Worm (Caenorhabditis elegans) whole organism, midembryonic: Measurements from ENCODE around the gene T14B4.3.

Experiments used
- T22C8.4 ChIP-seq: fragments of 200-800 bp; sonication (Bioruptor generic); IDR thresholded peaks from 2 replicates; pipeline ENCODE4 v1.3.6; 2022; ENCODE audit warnings: missing genetic modification characterization, missing compliant biosample characterization
- cog-1 ChIP-seq: sonication (generic microtip); optimal IDR thresholded peaks from 2 replicates; lab custom pipeline; 2016; ENCODE audit warnings: missing genetic modification characterization, missing compliant biosample characterization
- flt-1 ChIP-seq: fragments of 200-800 bp; sonication (Bioruptor generic); IDR thresholded peaks from 2 replicates; pipeline ENCODE4 v1.3.6; 2022; ENCODE audit warnings: missing genetic modification characterization, missing compliant biosample characterization
- klf-2 ChIP-seq: fragments of 200-800 bp; sonication (Bioruptor generic); conservative IDR thresholded peaks from 2 replicates; pipeline ENCODE4 v1.3.6; 2022; ENCODE audit warnings: missing genetic modification reagents, missing genetic modification characterization, missing compliant biosample characterization
- ref-1 ChIP-seq: fragments of 200-800 bp; sonication (Bioruptor generic); conservative IDR thresholded peaks from 2 replicates; pipeline ENCODE4 v1.3.6; 2022; ENCODE audit warnings: missing genetic modification reagents, missing genetic modification characterization, missing compliant biosample characterization
- tab-1 ChIP-seq: fragments of 200-800 bp; sonication (Bioruptor generic); IDR thresholded peaks from 2 replicates; pipeline ENCODE4 v1.3.6; 2022; ENCODE audit warnings: missing genetic modification characterization, missing compliant biosample characterization
- ztf-23 ChIP-seq: fragments of 200-800 bp; sonication (Bioruptor generic); IDR thresholded peaks from 2 replicates; pipeline ENCODE4 v1.3.6; 2022; ENCODE audit warnings: missing genetic modification reagents, missing genetic modification characterization, missing compliant biosample characterization
- ztf-29 ChIP-seq: fragments of 200-800 bp; sonication (Bioruptor generic); IDR thresholded peaks from 2 replicates; pipeline ENCODE4 v1.3.6; 2022; ENCODE audit warnings: missing genetic modification reagents, missing genetic modification characterization, missing compliant biosample characterization

ce11 chrII:6736604-6737003 is 1.9 kb downstream of the T14B4.3 start, which contains the start of gene T14B4.1:
- TF ChIP-seq ztf-29 (GFP tag; lab: Robert Waterston, UW) (no peak), ztf-23 (GFP tag; lab: Robert Waterston, UW) (no peak), tab-1 (GFP tag; lab: Robert Waterston, UW) (no peak), cog-1 (tag; lab: Kevin White, UChicago) (no peak), flt-1 (GFP tag; lab: Robert Waterston, UW) (no peak), T22C8.4 (GFP tag; lab: Robert Waterston, UW) (no peak), klf-2 (no peak), ref-1 (GFP tag; lab: Robert Waterston, UW) (no peak)
